Worm (Caenorhabditis elegans): ENCODE measurements around the gene ZC373.3.

DNA sequence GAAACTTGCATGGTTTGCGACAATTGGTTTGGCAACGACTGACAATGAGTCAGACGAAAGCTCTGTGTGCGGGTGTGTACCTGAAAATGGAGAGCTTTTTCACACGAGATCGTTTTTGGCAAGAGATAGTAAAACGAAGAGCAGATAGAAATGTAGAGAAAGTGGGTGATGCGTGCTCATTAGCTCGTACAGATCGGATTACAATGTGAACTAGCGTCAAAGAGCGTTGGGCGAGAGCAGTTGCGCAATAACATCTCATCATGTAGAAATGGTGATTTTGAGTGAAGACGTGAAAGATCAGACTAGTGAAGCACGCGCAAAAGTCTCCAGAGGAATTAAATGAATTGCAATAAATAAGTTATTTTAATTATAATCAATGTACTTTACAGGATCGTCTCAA lies 34.8 kb downstream of the ZC373.3 start, which contains the start of gene flp-2:
- TF ChIP-seq unc-39 (tag; optimal IDR thresholded peaks at IDR 0.05) (no peak), mdl-1 (tag; optimal IDR thresholded peaks at IDR 0.05) (no peak), skn-1 (tag; optimal IDR thresholded peaks at IDR 0.05) (no peak), nhr-12 (tag; optimal IDR thresholded peaks at IDR 0.05) (no peak), gmeb-1 (tag; optimal IDR thresholded peaks at IDR 0.05) (no peak), lin-39 (tag; optimal IDR thresholded peaks at IDR 0.05) (no peak), Y55F3AM.14 (GFP tag; optimal IDR thresholded peaks at IDR 0.05) (no peak), mab-5 (tag; optimal IDR thresholded peaks at IDR 0.05) (no peak), elt-3 (tag; optimal IDR thresholded peaks at IDR 0.05) (no peak), nhr-77 (tag; optimal IDR thresholded peaks at IDR 0.05) (no peak), unc-62 (GFP tag; optimal IDR thresholded peaks at IDR 0.05) (no peak), zag-1 (tag; optimal IDR thresholded peaks at IDR 0.05) (no peak)

All from whole organism, L2 larva.